Worm (Caenorhabditis elegans) whole organism, L2 larva: Measurements from ENCODE around the gene C25H3.3.

Experiments
- C34F6.9 ChIP-seq: fragments of 150-350 bp; optimal IDR thresholded peaks from 2 replicates; lab custom pipeline; 2014; ENCODE audit warnings: missing biosample characterization, missing genetic modification characterization
- F13H6.1 ChIP-seq: sonication (generic microtip); optimal IDR thresholded peaks from 2 replicates; lab custom pipeline; 2016; ENCODE audit warnings: missing genetic modification characterization, missing compliant biosample characterization
- Y55F3AM.14 ChIP-seq: fragments of 200-800 bp; sonication (Bioruptor generic); optimal IDR thresholded peaks from 2 replicates; lab custom pipeline; 2018; ENCODE audit warnings: mild to moderate bottlenecking, missing genetic modification characterization, missing compliant biosample characterization
- ZK546.5 ChIP-seq: sonication (generic microtip); optimal IDR thresholded peaks from 2 replicates; lab custom pipeline; 2017; ENCODE audit warnings: missing biosample characterization, missing genetic modification characterization
- alr-1 ChIP-seq: fragments of 150-350 bp; optimal IDR thresholded peaks from 2 replicates; lab custom pipeline; 2014; ENCODE audit warnings: missing biosample characterization, missing genetic modification characterization
- aly-2 ChIP-seq: fragments of 150-350 bp; optimal IDR thresholded peaks from 2 replicates; lab custom pipeline; 2014; ENCODE audit warnings: missing biosample characterization, missing genetic modification characterization
- ama-1 ChIP-seq: fragments of 150-350 bp; optimal IDR thresholded peaks from 2 replicates; lab custom pipeline; 2018; ENCODE audit warnings: inconsistent platforms
- ceh-16 ChIP-seq: fragments of 150-350 bp; optimal IDR thresholded peaks from 2 replicates; lab custom pipeline; 2014; ENCODE audit warnings: missing biosample characterization, missing genetic modification characterization
- ceh-82 ChIP-seq: fragments of 150-350 bp; optimal IDR thresholded peaks from 2 replicates; lab custom pipeline; 2014; ENCODE audit warnings: missing biosample characterization, missing genetic modification characterization
- crh-2 ChIP-seq: sonication (generic microtip); optimal IDR thresholded peaks from 2 replicates; lab custom pipeline; 2017; ENCODE audit warnings: missing biosample characterization, missing genetic modification characterization
- egl-27 ChIP-seq: sonication (generic microtip); optimal IDR thresholded peaks from 3 replicates; lab custom pipeline; 2017; ENCODE audit warnings: missing biosample characterization, missing genetic modification reagents, missing genetic modification characterization
- elt-1 ChIP-seq: fragments of 150-350 bp; optimal IDR thresholded peaks from 2 replicates; lab custom pipeline; 2014; ENCODE audit warnings: missing biosample characterization, missing genetic modification characterization
- fos-1 ChIP-seq: fragments of 150-350 bp; optimal IDR thresholded peaks from 2 replicates; lab custom pipeline; 2014; ENCODE audit warnings: missing biosample characterization, missing genetic modification characterization
- gmeb-1 ChIP-seq: fragments of 150-350 bp; optimal IDR thresholded peaks from 2 replicates; lab custom pipeline; 2014; ENCODE audit warnings: missing biosample characterization, missing genetic modification characterization
- lin-11 ChIP-seq: fragments of 150-350 bp; sonication (generic microtip); optimal IDR thresholded peaks from 2 replicates; lab custom pipeline; 2014; ENCODE audit warnings: missing biosample characterization, missing genetic modification characterization, inconsistent platforms, mixed read lengths
- lin-39 ChIP-seq: fragments of 150-350 bp; optimal IDR thresholded peaks from 2 replicates; lab custom pipeline; 2014; ENCODE audit warnings: missing biosample characterization, missing genetic modification reagents, missing genetic modification characterization
- lsy-2 ChIP-seq, 2 experiments: fragments of 150-350 bp in 1 of 2; sonication (generic microtip) in 1 of 2; optimal IDR thresholded peaks; 2 replicates each; lab custom pipeline; 2014 to 2017; ENCODE audit warnings: missing biosample characterization in 2 of 2, missing genetic modification characterization in 2 of 2
- mab-5 ChIP-seq: fragments of 150-350 bp; optimal IDR thresholded peaks from 2 replicates; lab custom pipeline; 2014; ENCODE audit warnings: missing biosample characterization, missing genetic modification characterization
- mbf-1 ChIP-seq: sonication (generic microtip); optimal IDR thresholded peaks from 2 replicates; lab custom pipeline; 2017; ENCODE audit warnings: missing biosample characterization, missing genetic modification characterization
- mdl-1 ChIP-seq, 2 experiments: fragments of 150-350 bp in 1 of 2; sonication (generic microtip) in 1 of 2; optimal IDR thresholded peaks; 2 replicates each; lab custom pipeline; 2017; ENCODE audit warnings: missing biosample characterization in 2 of 2, missing genetic modification characterization in 2 of 2
- nhr-10 ChIP-seq: sonication (generic microtip); optimal IDR thresholded peaks from 2 replicates; lab custom pipeline; 2017; ENCODE audit warnings: missing biosample characterization, missing genetic modification characterization
- nhr-11 ChIP-seq: fragments of 150-350 bp; optimal IDR thresholded peaks from 2 replicates; lab custom pipeline; 2014; ENCODE audit warnings: missing biosample characterization, missing genetic modification characterization
- nhr-12 ChIP-seq: fragments of 150-350 bp; optimal IDR thresholded peaks from 2 replicates; lab custom pipeline; 2014; ENCODE audit warnings: missing biosample characterization, missing genetic modification characterization
- nhr-129 ChIP-seq: fragments of 150-350 bp; optimal IDR thresholded peaks from 2 replicates; lab custom pipeline; 2014; ENCODE audit warnings: missing biosample characterization, missing genetic modification characterization
- nhr-21 ChIP-seq: fragments of 150-350 bp; optimal IDR thresholded peaks from 2 replicates; lab custom pipeline; 2014; ENCODE audit warnings: missing biosample characterization, missing genetic modification characterization
- nhr-23 ChIP-seq: fragments of 150-350 bp; optimal IDR thresholded peaks from 2 replicates; lab custom pipeline; 2014; ENCODE audit warnings: missing biosample characterization, missing genetic modification reagents, missing genetic modification characterization
- nhr-237 ChIP-seq: fragments of 150-350 bp; optimal IDR thresholded peaks from 2 replicates; lab custom pipeline; 2014; ENCODE audit warnings: missing biosample characterization, missing genetic modification characterization
- nhr-25 ChIP-seq: fragments of 150-350 bp; sonication (generic microtip); optimal IDR thresholded peaks from 3 replicates; lab custom pipeline; 2014; ENCODE audit warnings: missing biosample characterization, missing genetic modification characterization
- nhr-77 ChIP-seq: fragments of 150-350 bp; optimal IDR thresholded peaks from 2 replicates; lab custom pipeline; 2014; ENCODE audit warnings: missing biosample characterization, missing genetic modification characterization
- sem-4 ChIP-seq: fragments of 150-350 bp; optimal IDR thresholded peaks from 2 replicates; lab custom pipeline; 2014; ENCODE audit warnings: missing biosample characterization, missing genetic modification reagents, missing genetic modification characterization
- sma-3 ChIP-seq: sonication (generic microtip); optimal IDR thresholded peaks from 2 replicates; lab custom pipeline; 2016; ENCODE audit warnings: missing genetic modification reagents, missing genetic modification characterization, missing compliant biosample characterization
- sma-9 ChIP-seq, 2 experiments: fragments of 150-350 bp in 1 of 2; sonication (generic microtip) in 1 of 2; optimal IDR thresholded peaks; 2 replicates each; lab custom pipeline; 2014 to 2016; ENCODE audit warnings: missing genetic modification characterization in 2 of 2, mild to moderate bottlenecking in 1 of 2, missing biosample characterization in 1 of 2, missing compliant biosample characterization in 1 of 2, missing genetic modification reagents in 1 of 2, moderate library complexity in 1 of 2
- snpc-4 ChIP-seq: fragments of 150-350 bp; optimal IDR thresholded peaks from 2 replicates; lab custom pipeline; 2014; ENCODE audit warnings: missing biosample characterization, missing genetic modification characterization
- unc-62 ChIP-seq: fragments of 150-350 bp; optimal IDR thresholded peaks from 2 replicates; lab custom pipeline; 2014; ENCODE audit warnings: missing biosample characterization, missing genetic modification reagents, missing genetic modification characterization
- ztf-1 ChIP-seq: fragments of 200-800 bp; sonication (Bioruptor generic); conservative IDR thresholded peaks from 2 replicates; pipeline ENCODE4 v1.3.6; 2022; ENCODE audit warnings: missing genetic modification characterization, missing compliant biosample characterization
- ztf-4 ChIP-seq: fragments of 150-350 bp; optimal IDR thresholded peaks from 2 replicates; lab custom pipeline; 2014; ENCODE audit warnings: missing biosample characterization, missing genetic modification characterization

Gene C25H3.3

DNA sequence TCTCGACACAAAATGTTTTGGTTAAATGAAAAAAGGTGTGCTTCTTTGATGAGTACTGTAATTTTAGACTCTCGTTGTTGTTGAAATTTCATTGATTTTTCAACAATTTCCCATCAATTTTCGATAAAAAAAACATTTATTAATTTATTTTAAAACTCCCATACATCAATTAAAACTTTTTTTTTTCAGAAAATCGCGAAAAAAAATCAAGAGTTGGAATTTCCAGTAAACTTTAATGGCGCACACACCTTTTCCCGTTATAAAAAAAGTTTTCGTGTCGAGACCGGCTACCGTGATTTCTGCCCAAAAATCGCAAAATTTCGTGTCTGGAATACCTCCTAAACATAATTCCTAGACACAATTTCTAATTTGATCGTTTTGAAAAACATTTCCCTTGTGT is 805 bp downstream of the C25H3.3 start, which contains the start of gene C25H3.14:
Gene C25H3.14 (plus strand): TSS at position 301 of the 400 bp plus-strand sequence.
- no peak for TF ChIP-seq sma-9 (GFP tag; optimal IDR thresholded peaks at IDR 0.05; lab: Kevin White, UChicago)
- no peak for TF ChIP-seq sma-9 (tag; optimal IDR thresholded peaks at IDR 0.05; lab: Kevin White, UChicago)
- TF ChIP-seq nhr-12, result no peak
- no peak for TF ChIP-seq nhr-11
- no peak for TF ChIP-seq mab-5
- TF ChIP-seq aly-2, result no peak
- TF ChIP-seq nhr-25 (tag; lab: Kevin White, UChicago), result no peak
- TF ChIP-seq alr-1 (tag; lab: Kevin White, UChicago), result no peak
- no peak for TF ChIP-seq nhr-237
- TF ChIP-seq lsy-2 (tag; optimal IDR thresholded peaks at IDR 0.05; lab: Kevin White, UChicago), result no peak

DNA sequence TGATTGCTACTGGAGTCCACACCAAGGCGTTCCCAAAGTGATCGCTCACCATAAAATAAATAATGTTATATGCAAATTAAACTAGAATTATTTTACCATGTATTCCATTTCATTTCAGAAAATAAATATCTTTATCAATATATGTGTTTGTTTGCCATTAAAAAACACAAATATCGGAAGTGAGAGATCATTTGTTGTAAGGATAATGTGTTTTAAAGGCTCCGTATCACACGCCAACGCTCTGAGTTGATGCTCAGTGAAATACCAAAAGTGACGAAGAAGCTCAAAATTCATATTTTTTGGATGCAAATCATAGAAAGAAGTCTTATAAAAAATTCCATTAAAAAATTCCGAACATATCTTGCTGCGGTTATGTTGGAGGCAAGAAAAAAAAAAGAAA is 2.2 kb downstream of the C25H3.3 start:
- TF ChIP-seq nhr-21 (tag; lab: Kevin White, UChicago), result no peak
- no peak for TF ChIP-seq alr-1 (tag; lab: Kevin White, UChicago)
- no peak for TF ChIP-seq nhr-77 (tag; lab: Kevin White, UChicago)
- TF ChIP-seq lsy-2 (tag; optimal IDR thresholded peaks at IDR 0.05; lab: Kevin White, UChicago), result no peak
- no peak for TF ChIP-seq F13H6.1 (tag; lab: Kevin White, UChicago)
- no peak for TF ChIP-seq Y55F3AM.14
- TF ChIP-seq unc-62 (GFP tag; lab: Kevin White, UChicago), result no peak
- no peak for TF ChIP-seq ceh-82
- TF ChIP-seq snpc-4 (tag; lab: Kevin White, UChicago), result no peak
- TF ChIP-seq ztf-1 (GFP tag; lab: Robert Waterston, UW), result no peak
- TF ChIP-seq sem-4, result no peak
- TF ChIP-seq nhr-129 (tag; lab: Kevin White, UChicago), result no peak
- TF ChIP-seq mbf-1, result no peak
- TF ChIP-seq ztf-4, result no peak
- TF ChIP-seq nhr-12, result no peak
- no peak for TF ChIP-seq egl-27 (tag; lab: Kevin White, UChicago)
- no peak for TF ChIP-seq elt-1 (tag; lab: Kevin White, UChicago)
- TF ChIP-seq ceh-16, result no peak
- TF ChIP-seq nhr-10 (tag; lab: Kevin White, UChicago), result no peak
- TF ChIP-seq aly-2, result no peak

DNA sequence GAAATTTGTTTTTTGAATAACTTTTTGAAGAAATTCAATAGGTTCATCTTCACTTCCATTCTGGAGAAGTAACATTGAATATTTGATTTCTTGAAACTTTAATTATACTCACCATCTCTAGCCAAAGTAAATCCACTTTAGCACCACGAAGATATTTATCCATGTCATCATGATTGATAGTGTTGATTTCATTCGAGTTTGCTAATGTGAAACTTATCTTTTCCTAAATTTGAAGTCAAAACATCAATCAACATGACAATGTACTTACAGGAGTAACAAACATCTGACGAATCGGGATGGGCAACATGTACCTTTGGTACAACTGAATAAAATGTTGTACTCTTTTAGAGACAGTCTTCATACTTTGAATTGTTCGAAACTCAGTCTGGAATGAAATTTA is 3.3 kb downstream of the C25H3.3 start:
- TF ChIP-seq nhr-129 (tag; lab: Kevin White, UChicago) (no peak), mdl-1 (tag; optimal IDR thresholded peaks at IDR 0.05; lab: Kevin White, UChicago) (no peak), ZK546.5 (no peak), lin-39 (no peak), sma-9 (GFP tag; optimal IDR thresholded peaks at IDR 0.05; lab: Kevin White, UChicago) (no peak), sma-9 (tag; optimal IDR thresholded peaks at IDR 0.05; lab: Kevin White, UChicago) (no peak), ama-1 (lab: Kevin White, UChicago) (no peak), ztf-4 (no peak), ztf-1 (GFP tag; lab: Robert Waterston, UW) (no peak)

DNA sequence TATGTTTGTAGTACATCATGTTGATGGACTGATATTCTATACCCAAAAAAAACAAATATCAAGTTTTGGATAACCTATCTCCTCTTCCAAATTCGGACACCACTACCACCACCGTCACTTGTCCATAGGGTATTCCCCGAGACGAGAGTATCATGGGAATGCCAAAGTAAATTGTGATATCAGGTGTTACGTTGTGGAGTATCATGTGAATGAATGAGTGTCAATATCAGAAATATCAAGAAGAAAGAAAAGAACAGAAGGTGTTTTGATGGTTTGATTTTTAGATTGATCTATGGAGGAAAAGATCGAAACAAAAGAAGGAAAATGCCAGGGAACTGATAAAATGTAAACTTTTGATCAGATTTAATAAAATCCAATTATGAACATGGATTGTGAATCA is 4.3 kb downstream of the C25H3.3 start:
- TF ChIP-seq sma-3 (GFP tag; lab: Kevin White, UChicago) (peak; percentile 27), lin-11 (tag; lab: Kevin White, UChicago) (no peak), snpc-4 (tag; lab: Kevin White, UChicago) (peak; percentile 59), nhr-23 (tag; lab: Kevin White, UChicago) (no peak), mab-5 (no peak), fos-1 (tag; lab: Kevin White, UChicago) (peak; percentile 32), gmeb-1 (peak; percentile 60), nhr-21 (tag; lab: Kevin White, UChicago) (peak; percentile 35), nhr-129 (tag; lab: Kevin White, UChicago) (peak; percentile 86), C34F6.9 (peak; percentile 43), ztf-1 (GFP tag; lab: Robert Waterston, UW) (no peak), F13H6.1 (tag; lab: Kevin White, UChicago) (peak; percentile 10), crh-2 (tag; lab: Kevin White, UChicago) (peak; percentile 49), lsy-2 (tag; optimal IDR thresholded peaks at IDR 0.05; lab: Kevin White, UChicago) (peak in 1 of 2 experiments; percentile 44), sma-9 (GFP tag; optimal IDR thresholded peaks at IDR 0.05; lab: Kevin White, UChicago) (peak; percentile 80), sma-9 (tag; optimal IDR thresholded peaks at IDR 0.05; lab: Kevin White, UChicago) (no peak), ztf-4 (peak; percentile 34)
- TF ChIP-seq, all 48 proteins: peak for 12
